Fruit fly (Drosophila melanogaster): ENCODE results near the gene gcm2.

gcm2 gene

dm6 chr2L:9616654-9617053, 8.3 kb downstream of the gcm2 start (continued):
- TF ChIP-seq vnd (GFP tag; IDR thresholded peaks at IDR 0.05; ENCODE audit: partially characterized antibody) (0 out of 3 replicates have a peak, but pooled peaks have one; percentile 22), Deaf1 (tag; optimal IDR thresholded peaks at IDR 0.05) (peak; percentile 50), dimm (GFP tag; IDR thresholded peaks at IDR 0.05) (no peak), H15 (GFP tag; IDR thresholded peaks at IDR 0.05) (0 out of 3 replicates have a peak, but pooled peaks have one; percentile 32), CG31224 (GFP tag; IDR thresholded peaks at IDR 0.05) (0 out of 2 replicates have a peak, but pooled peaks have one; percentile 32), pros (GFP tag; optimal IDR thresholded peaks at IDR 0.05) (no peak), sima (GFP tag; optimal IDR thresholded peaks at IDR 0.05) (no peak), D (optimal IDR thresholded peaks at IDR 0.05) (no peak), D (GFP tag; optimal IDR thresholded peaks at IDR 0.05) (no peak), Meics (GFP tag; optimal IDR thresholded peaks at IDR 0.05) (no peak), Sox102F (GFP tag; optimal IDR thresholded peaks at IDR 0.05) (no peak), ssp (GFP tag; IDR thresholded peaks at IDR 0.05) (no peak), CG7786 (GFP tag; optimal IDR thresholded peaks at IDR 0.05) (peak; percentile 7), Chrac-16 (GFP tag; optimal IDR thresholded peaks at IDR 0.05) (peak; percentile 59), CTCF (GFP tag; optimal IDR thresholded peaks at IDR 0.05) (peak; percentile 52), pho (GFP tag; optimal IDR thresholded peaks at IDR 0.05) (peak; percentile 21), sob (GFP tag; IDR thresholded peaks at IDR 0.05) (peak; percentile 82), CG12659 (GFP tag; optimal IDR thresholded peaks at IDR 0.05) (peak; percentile 80), CG6683 (GFP tag; optimal IDR thresholded peaks at IDR 0.05) (no peak), Doc3 (GFP tag; IDR thresholded peaks at IDR 0.05; ENCODE audit: partially characterized antibody) (peak; percentile 58), ara (GFP tag; IDR thresholded peaks at IDR 0.05) (peak; percentile 52; the same call in 1 of the 2 replicates), cato (GFP tag; optimal IDR thresholded peaks at IDR 0.05; ENCODE audit: borderline replicate concordance) (no peak), tup (GFP tag; optimal IDR thresholded peaks at IDR 0.05) (no peak), CG18011 (GFP tag; optimal IDR thresholded peaks at IDR 0.05) (peak; percentile 46), GATAe (GFP tag; conservative IDR thresholded peaks at IDR 0.05) (no peak), caup (GFP tag; optimal IDR thresholded peaks at IDR 0.05; ENCODE audit: severe bottlenecking) (peak; percentile 20), CG3065 (GFP tag; optimal IDR thresholded peaks at IDR 0.05) (no peak), Sox100B (GFP tag; optimal IDR thresholded peaks at IDR 0.05) (no peak), Dfd (GFP tag; optimal IDR thresholded peaks at IDR 0.05) (no peak), B-H1 (GFP tag; IDR thresholded peaks at IDR 0.05) (no peak), CG13424 (tag; optimal IDR thresholded peaks at IDR 0.05) (peak; percentile 49), CG12155 (GFP tag; optimal IDR thresholded peaks at IDR 0.05) (peak; percentile 51), CG16863 (GFP tag; optimal IDR thresholded peaks at IDR 0.05) (peak; percentile 39), CG6765 (GFP tag; optimal IDR thresholded peaks at IDR 0.05) (peak; percentile 3), Opbp (GFP tag; IDR thresholded peaks at IDR 0.05; ENCODE audit: partially characterized antibody) (peak; percentile 92), Ets65A (GFP tag) (no peak), unc-4 (GFP tag; IDR thresholded peaks at IDR 0.05; ENCODE audit: partially characterized antibody) (peak; percentile 67), ro (GFP tag; IDR thresholded peaks at IDR 0.05) (no peak), Gug (GFP tag; IDR thresholded peaks at IDR 0.05) (peak; percentile 37; the same call in 2 of the 4 replicates), jing (GFP tag; optimal IDR thresholded peaks at IDR 0.05) (no peak), HmgZ (tag; optimal IDR thresholded peaks at IDR 0.05) (peak; percentile 88), CG2129 (GFP tag; IDR thresholded peaks at IDR 0.05; ENCODE audit: partially characterized antibody) (peak; percentile 26; the same call in 1 of the 2 replicates), row (GFP tag; IDR thresholded peaks at IDR 0.05) (peak; percentile 70), Dip2 (GFP tag; IDR thresholded peaks at IDR 0.05) (no peak), Awh (GFP tag; IDR thresholded peaks at IDR 0.05) (0 out of 2 replicates have a peak, but pooled peaks have one; percentile 26), CG10654 (GFP tag; optimal IDR thresholded peaks at IDR 0.05) (no peak), CG33557 (GFP tag; optimal IDR thresholded peaks at IDR 0.05) (peak; percentile 11), Dref (GFP tag; IDR thresholded peaks at IDR 0.05) (peak; percentile 99), CG10462 (GFP tag; optimal IDR thresholded peaks at IDR 0.05) (no peak), Max (GFP tag; optimal IDR thresholded peaks at IDR 0.05) (no peak), CG12219 (GFP tag; optimal IDR thresholded peaks at IDR 0.05) (no peak)

Measured in whole organism, embryonic.